Worm (Caenorhabditis elegans): ENCODE results near the gene ltd-1.

DNA sequence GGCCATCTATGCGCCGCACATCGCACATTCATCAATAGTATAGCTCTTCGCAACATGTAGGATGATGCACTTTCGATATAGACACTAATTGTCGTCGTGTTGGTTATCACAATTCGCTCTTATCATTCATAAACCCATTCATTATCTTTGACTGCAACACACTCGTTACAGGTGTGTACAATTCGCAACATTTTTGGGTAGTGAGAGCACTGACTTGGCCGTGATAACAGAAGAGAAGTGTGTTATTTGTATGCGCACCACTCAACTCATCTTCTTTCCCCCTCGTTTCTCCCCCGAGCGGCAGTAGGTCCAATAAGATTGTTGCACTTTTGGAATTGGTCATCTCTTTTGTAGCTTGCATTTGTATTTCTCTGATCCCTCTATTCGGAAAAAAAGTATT lies 34.7 kb upstream of the ltd-1 start:
- TF ChIP-seq ama-1 (optimal IDR thresholded peaks at IDR 0.05) (no peak), fkh-10 (GFP tag; optimal IDR thresholded peaks at IDR 0.05) (no peak), ztf-16 (tag; optimal IDR thresholded peaks at IDR 0.05) (no peak), pqm-1 (tag; optimal IDR thresholded peaks at IDR 0.05) (no peak), tbx-2 (tag; optimal IDR thresholded peaks at IDR 0.05) (peak; percentile 8), syd-9 (tag; optimal IDR thresholded peaks at IDR 0.05) (no peak), ceh-34 (tag; optimal IDR thresholded peaks at IDR 0.05) (no peak)
